Fruit fly (Drosophila melanogaster) whole organism, embryonic: Measurements from ENCODE around the gene CG33768.
A peak's percentile ranks its signal among the peaks of the same experiment; 100 is the strongest.

ENCODE experiments used
- Abd-B ChIP-seq: fragments of 200-800 bp; sonication (Bioruptor generic); optimal IDR thresholded peaks from 2 replicates; lab custom pipeline; 2018; ENCODE audit warnings: missing biosample characterization, mild to moderate bottlenecking, missing genetic modification characterization, moderate library complexity
- BEAF-32 ChIP-seq: fragments of 200-800 bp; sonication (Bioruptor generic); optimal IDR thresholded peaks from 3 replicates; lab custom pipeline; 2017; ENCODE audit warnings: missing biosample characterization, missing genetic modification characterization, mild to moderate bottlenecking, moderate library complexity, missing genetic modification reagents
- CG10209 ChIP-seq: fragments of 200-800 bp; sonication (Bioruptor generic); optimal IDR thresholded peaks from 3 replicates; lab custom pipeline; 2017; ENCODE audit warnings: missing biosample characterization, mild to moderate bottlenecking, missing genetic modification characterization, missing genetic modification reagents
- CG10431 ChIP-seq: fragments of 200-800 bp; sonication (Bioruptor generic); optimal IDR thresholded peaks from 3 replicates; lab custom pipeline; 2018; ENCODE audit warnings: missing biosample characterization, mild to moderate bottlenecking, missing genetic modification characterization
- CG11398 ChIP-seq: fragments of 200-800 bp; sonication (Bioruptor generic); optimal IDR thresholded peaks from 2 replicates; lab custom pipeline; 2016; ENCODE audit warnings: missing biosample characterization, missing genetic modification characterization
- CG12942 ChIP-seq: fragments of 200-800 bp; sonication (Bioruptor generic); optimal IDR thresholded peaks from 3 replicates; lab custom pipeline; 2016; ENCODE audit warnings: missing biosample characterization, missing genetic modification characterization
- CG14710 ChIP-seq: fragments of 200-800 bp; sonication (Bioruptor generic); optimal IDR thresholded peaks from 3 replicates; lab custom pipeline; 2019; ENCODE audit warnings: missing biosample characterization, mild to moderate bottlenecking, missing genetic modification characterization, moderate library complexity
- CG17912 ChIP-seq: fragments of 200-800 bp; sonication (Bioruptor generic); optimal IDR thresholded peaks from 2 replicates; lab custom pipeline; 2018; ENCODE audit warnings: missing biosample characterization, mild to moderate bottlenecking, missing genetic modification characterization
- CG1792 ChIP-seq: fragments of 200-800 bp; sonication (Bioruptor generic); optimal IDR thresholded peaks from 2 replicates; lab custom pipeline; 2016; ENCODE audit warnings: missing biosample characterization, missing genetic modification characterization
- CG18764 ChIP-seq: fragments of 200-800 bp; sonication (Bioruptor generic); optimal IDR thresholded peaks from 3 replicates; lab custom pipeline; 2016; ENCODE audit warnings: missing biosample characterization, missing genetic modification characterization
- CG2199 ChIP-seq: fragments of 200-800 bp; sonication (Bioruptor generic); IDR thresholded peaks from 3 replicates; pipeline ENCODE4 v1.3.6; 2022; ENCODE audit warnings: missing biosample characterization, missing genetic modification characterization
- CG3407 ChIP-seq: fragments of 200-800 bp; sonication (Bioruptor generic); optimal IDR thresholded peaks from 2 replicates; lab custom pipeline; 2018; ENCODE audit warnings: missing biosample characterization, mild to moderate bottlenecking, missing genetic modification characterization
- CG34376 ChIP-seq: fragments of 200-800 bp; sonication (Bioruptor generic); optimal IDR thresholded peaks from 2 replicates; lab custom pipeline; 2018; ENCODE audit warnings: missing biosample characterization, mild to moderate bottlenecking, missing genetic modification characterization
- CG4282 ChIP-seq: fragments of 200-800 bp; sonication (Bioruptor generic); optimal IDR thresholded peaks from 2 replicates; lab custom pipeline; 2016; ENCODE audit warnings: missing biosample characterization, missing genetic modification characterization
- CG4617 ChIP-seq: fragments of 200-800 bp; sonication (Bioruptor generic); optimal IDR thresholded peaks from 3 replicates; lab custom pipeline; 2016; ENCODE audit warnings: missing biosample characterization, missing genetic modification characterization, borderline replicate concordance
- CG6654 ChIP-seq: fragments of 200-800 bp; sonication (Bioruptor generic); optimal IDR thresholded peaks from 2 replicates; lab custom pipeline; 2017; ENCODE audit warnings: missing biosample characterization, mild to moderate bottlenecking, missing genetic modification characterization
- CG7556 ChIP-seq: fragments of 200-800 bp; sonication (Bioruptor generic); optimal IDR thresholded peaks from 2 replicates; lab custom pipeline; 2017; ENCODE audit warnings: missing biosample characterization, mild to moderate bottlenecking, missing genetic modification characterization
- CG8290 ChIP-seq, 3 experiments: fragments of 200-800 bp; sonication (Bioruptor generic); optimal IDR thresholded peaks; 2 replicates each; lab custom pipeline; 2016 to 2019; ENCODE audit warnings: missing biosample characterization in 3 of 3, missing genetic modification characterization in 3 of 3, mild to moderate bottlenecking in 2 of 3, moderate library complexity in 1 of 3
- CG8359 ChIP-seq: fragments of 200-800 bp; sonication (Bioruptor generic); optimal IDR thresholded peaks from 2 replicates; lab custom pipeline; 2017; ENCODE audit warnings: missing biosample characterization, mild to moderate bottlenecking, missing genetic modification characterization, borderline replicate concordance
- CG8924 ChIP-seq: fragments of 200-800 bp; optimal IDR thresholded peaks from 3 replicates; lab custom pipeline; 2019; ENCODE audit warnings: missing biosample characterization, mild to moderate bottlenecking, missing genetic modification characterization, moderate library complexity
- CG9437 ChIP-seq: fragments of 200-800 bp; sonication (Bioruptor generic); optimal IDR thresholded peaks from 2 replicates; lab custom pipeline; 2018; ENCODE audit warnings: missing biosample characterization, mild to moderate bottlenecking, missing genetic modification characterization
- Hmr ChIP-seq: fragments of 200-800 bp; sonication (Bioruptor generic); optimal IDR thresholded peaks from 3 replicates; lab custom pipeline; 2017; ENCODE audit warnings: mild to moderate bottlenecking, missing biosample characterization, missing genetic modification reagents, missing genetic modification characterization
- Hr3 ChIP-seq: fragments of 200-800 bp; sonication (Bioruptor generic); optimal IDR thresholded peaks from 3 replicates; lab custom pipeline; 2016; ENCODE audit warnings: missing biosample characterization, missing genetic modification characterization
- Hr51 ChIP-seq, 2 experiments: fragments of 200-800 bp; sonication (Bioruptor generic); optimal IDR thresholded peaks; 2 replicates in 1 of 2; 3 replicates in 1 of 2; lab custom pipeline; 2016 to 2018; ENCODE audit warnings: missing biosample characterization in 2 of 2, missing genetic modification characterization in 2 of 2, mild to moderate bottlenecking in 1 of 2, moderate library complexity in 1 of 2
- Oaz ChIP-seq: fragments of 200-800 bp; sonication (Bioruptor generic); IDR thresholded peaks from 2 replicates; pipeline ENCODE4 v1.3.6; 2022; ENCODE audit warnings: missing biosample characterization, missing genetic modification characterization
- Oli ChIP-seq: fragments of 200-800 bp; sonication (Bioruptor generic); optimal IDR thresholded peaks from 2 replicates; lab custom pipeline; 2018; ENCODE audit warnings: missing biosample characterization, mild to moderate bottlenecking, missing genetic modification characterization, moderate library complexity
- Six4 ChIP-seq: fragments of 200-800 bp; sonication (Bioruptor generic); optimal IDR thresholded peaks from 2 replicates; lab custom pipeline; 2016; ENCODE audit warnings: missing biosample characterization, missing genetic modification characterization
- Sox100B ChIP-seq: fragments of 200-800 bp; sonication (Bioruptor generic); optimal IDR thresholded peaks from 3 replicates; lab custom pipeline; 2018; ENCODE audit warnings: missing biosample characterization, mild to moderate bottlenecking, missing genetic modification characterization
- TFAM ChIP-seq: fragments of 200-800 bp; sonication (Bioruptor generic); optimal IDR thresholded peaks from 2 replicates; lab custom pipeline; 2017; ENCODE audit warnings: missing biosample characterization, missing genetic modification characterization, inconsistent platforms
- Xrp1 ChIP-seq: fragments of 200-800 bp; sonication (Bioruptor generic); IDR thresholded peaks from 2 replicates; pipeline ENCODE4 v1.3.6; 2022; ENCODE audit warnings: missing biosample characterization, missing genetic modification characterization
- bcd ChIP-seq: fragments of 200-800 bp; sonication (Bioruptor generic); optimal IDR thresholded peaks from 2 replicates; lab custom pipeline; 2017; ENCODE audit warnings: missing biosample characterization, mild to moderate bottlenecking, missing genetic modification characterization
- br ChIP-seq: fragments of >200 bp; optimal IDR thresholded peaks from 2 replicates; lab custom pipeline; 2017
- cad ChIP-seq: fragments of >200 bp; optimal IDR thresholded peaks from 2 replicates; lab custom pipeline; 2017; ENCODE audit warnings: missing biosample characterization, missing genetic modification characterization
- cg ChIP-seq: fragments of 200-800 bp; sonication (Bioruptor generic); optimal IDR thresholded peaks from 3 replicates; lab custom pipeline; 2019; ENCODE audit warnings: missing biosample characterization, mild to moderate bottlenecking, missing genetic modification characterization, moderate library complexity
- cwo ChIP-seq: fragments of 200-800 bp; sonication (Bioruptor generic); optimal IDR thresholded peaks from 3 replicates; lab custom pipeline; 2017; ENCODE audit warnings: missing biosample characterization, missing genetic modification characterization, mild to moderate bottlenecking, moderate library complexity, missing genetic modification reagents
- dan ChIP-seq: fragments of 200-800 bp; sonication (Bioruptor generic); IDR thresholded peaks from 2 replicates; pipeline ENCODE4 v1.3.6; 2022; ENCODE audit warnings: missing biosample characterization, missing genetic modification characterization
- dm ChIP-seq: fragments of 200-800 bp; sonication (Bioruptor generic); optimal IDR thresholded peaks from 3 replicates; lab custom pipeline; 2016; ENCODE audit warnings: missing biosample characterization, missing genetic modification characterization
- esg ChIP-seq: fragments of 200-800 bp; sonication (Bioruptor generic); conservative IDR thresholded peaks from 2 replicates; pipeline ENCODE4 v1.3.6; 2022; ENCODE audit warnings: missing biosample characterization, missing genetic modification characterization
- ftz-f1 ChIP-seq: fragments of 200-800 bp; sonication (Bioruptor generic); optimal IDR thresholded peaks from 2 replicates; lab custom pipeline; 2016; ENCODE audit warnings: missing biosample characterization, missing genetic modification characterization
- fu2 ChIP-seq: fragments of 200-800 bp; sonication (Bioruptor generic); optimal IDR thresholded peaks from 2 replicates; lab custom pipeline; 2016; ENCODE audit warnings: missing biosample characterization, missing genetic modification characterization
- kay ChIP-seq: fragments of 200-800 bp; sonication (Bioruptor generic); optimal IDR thresholded peaks from 2 replicates; lab custom pipeline; 2016; ENCODE audit warnings: missing biosample characterization, missing genetic modification characterization
- lab ChIP-seq: fragments of 200-800 bp; sonication (Bioruptor generic); optimal IDR thresholded peaks from 3 replicates; lab custom pipeline; 2017; ENCODE audit warnings: missing biosample characterization, missing genetic modification characterization, mild to moderate bottlenecking, moderate library complexity, missing genetic modification reagents
- maf-S ChIP-seq: fragments of 200-800 bp; sonication (Bioruptor generic); optimal IDR thresholded peaks from 2 replicates; lab custom pipeline; 2016; ENCODE audit warnings: missing biosample characterization, missing genetic modification characterization
- ranshi ChIP-seq: fragments of 200-800 bp; sonication (Bioruptor generic); IDR thresholded peaks from 2 replicates; pipeline ENCODE4 v1.3.6; 2022; ENCODE audit warnings: missing biosample characterization, missing genetic modification characterization
- sens-2 ChIP-seq: fragments of 200-800 bp; sonication (Bioruptor generic); IDR thresholded peaks from 2 replicates; pipeline ENCODE4 v1.3.6; 2022; ENCODE audit warnings: missing biosample characterization, missing genetic modification characterization
- sima ChIP-seq: fragments of 200-800 bp; sonication (Bioruptor generic); optimal IDR thresholded peaks from 2 replicates; lab custom pipeline; 2016; ENCODE audit warnings: missing biosample characterization, missing genetic modification characterization
- so ChIP-seq: fragments of 200-800 bp; sonication (Bioruptor generic); IDR thresholded peaks from 3 replicates; pipeline ENCODE4 v1.3.6; 2022; ENCODE audit warnings: missing biosample characterization, missing genetic modification characterization
- stc ChIP-seq: fragments of 200-800 bp; sonication (Bioruptor generic); IDR thresholded peaks from 2 replicates; pipeline ENCODE4 v1.3.6; 2022; ENCODE audit warnings: missing biosample characterization, missing genetic modification characterization
- tio ChIP-seq: fragments of 200-800 bp; sonication (Bioruptor generic); optimal IDR thresholded peaks from 2 replicates; lab custom pipeline; 2017; ENCODE audit warnings: missing biosample characterization, missing genetic modification characterization, inconsistent platforms
- zen2 ChIP-seq: fragments of 200-800 bp; sonication (Bioruptor generic); IDR thresholded peaks from 3 replicates; pipeline ENCODE4 v1.3.6; 2022; ENCODE audit warnings: missing biosample characterization, missing genetic modification characterization; ENCODE audit not compliant: partially characterized antibody
- zfh2 ChIP-seq: fragments of 200-800 bp; sonication (Bioruptor generic); optimal IDR thresholded peaks from 2 replicates; lab custom pipeline; 2016; ENCODE audit warnings: missing biosample characterization, missing genetic modification characterization

Gene CG33768

dm6 chr3L:22665110-22665509, 18.1 kb downstream of the CG33768 start (continued):
- TF ChIP-seq cwo (GFP tag; lab: Kevin White, UChicago) = no peak
- TF ChIP-seq CG14710 (tag; lab: Kevin White, UChicago) = no peak
- no peak for TF ChIP-seq CG17912 (GFP tag; lab: Kevin White, UChicago)
- no peak for TF ChIP-seq Abd-B (GFP tag; lab: Kevin White, UChicago)
- TF ChIP-seq sens-2 = 0 out of 2 replicates have a peak, but pooled peaks have one; percentile 23
- no peak for TF ChIP-seq Hr3 (GFP tag; lab: Kevin White, UChicago)
- TF ChIP-seq CG9437 (GFP tag; lab: Kevin White, UChicago) = no peak
- peak; percentile 39 for TF ChIP-seq lab (GFP tag; lab: Kevin White, UChicago)
- peak; percentile 50 for TF ChIP-seq Oli (tag; lab: Kevin White, UChicago)
- TF ChIP-seq CG18764 (GFP tag; lab: Kevin White, UChicago) = no peak
- TF ChIP-seq cad (GFP tag; lab: Kevin White, UChicago) = no peak
- no peak for TF ChIP-seq maf-S (GFP tag; lab: Kevin White, UChicago)
- peak; percentile 13; the same call in 1 of the 2 replicates for TF ChIP-seq stc (GFP tag; lab: Robert Waterston, UW)
- peak; percentile 53; the same call in 1 of the 2 replicates for TF ChIP-seq ranshi (GFP tag; lab: Robert Waterston, UW)
- no peak for TF ChIP-seq CG8359 (GFP tag; lab: Kevin White, UChicago)
- TF ChIP-seq Oaz = no peak
- no peak for TF ChIP-seq CG7556
- no peak for TF ChIP-seq BEAF-32 (GFP tag; lab: Kevin White, UChicago)
- no peak for TF ChIP-seq CG8924
- no peak for TF ChIP-seq dan (GFP tag; lab: Robert Waterston, UW)
- TF ChIP-seq br (lab: Kevin White, UChicago) = no peak
- no peak for TF ChIP-seq CG11398 (GFP tag; lab: Kevin White, UChicago)
- TF ChIP-seq Xrp1 (GFP tag; lab: Robert Waterston, UW) = no peak
- no peak for TF ChIP-seq CG10209 (GFP tag; lab: Kevin White, UChicago)
- no peak for TF ChIP-seq Sox100B
- no peak for TF ChIP-seq cg (GFP tag; lab: Kevin White, UChicago)
- no peak for TF ChIP-seq zfh2
- no peak for TF ChIP-seq zen2 (GFP tag; lab: Robert Waterston, UW)
- TF ChIP-seq CG6654 (GFP tag; lab: Kevin White, UChicago) = no peak
- no peak for TF ChIP-seq CG1792
- TF ChIP-seq Hmr (GFP tag; lab: Kevin White, UChicago) = no peak
- TF ChIP-seq kay (GFP tag; lab: Kevin White, UChicago) = no peak
- TF ChIP-seq bcd (GFP tag; lab: Kevin White, UChicago) = no peak
- no peak for TF ChIP-seq sima (GFP tag; lab: Kevin White, UChicago)
- no peak for TF ChIP-seq CG12942
- TF ChIP-seq ftz-f1 (GFP tag; lab: Kevin White, UChicago) = no peak
- no peak for TF ChIP-seq tio (GFP tag; lab: Kevin White, UChicago)
- TF ChIP-seq CG34376 (GFP tag; lab: Kevin White, UChicago) = no peak
- 0 out of 2 replicates have a peak, but pooled peaks have one; percentile 13 for TF ChIP-seq esg (GFP tag; lab: Robert Waterston, UW)
- TF ChIP-seq so (GFP tag; lab: Robert Waterston, UW) = no peak
- no peak for TF ChIP-seq CG8290 (GFP tag; optimal IDR thresholded peaks at IDR 0.05; lab: Kevin White, UChicago)
- TF ChIP-seq CG8290 (tag; optimal IDR thresholded peaks at IDR 0.05; lab: Kevin White, UChicago) = peak in 1 of 2 experiments; percentile 34
- TF ChIP-seq dm (GFP tag; lab: Kevin White, UChicago) = no peak
- no peak for TF ChIP-seq TFAM (GFP tag; lab: Kevin White, UChicago)
- no peak for TF ChIP-seq fu2 (GFP tag; lab: Kevin White, UChicago)
- TF ChIP-seq CG4617 = no peak
- no peak for TF ChIP-seq CG3407 (GFP tag; lab: Kevin White, UChicago)
- TF ChIP-seq CG4282 (GFP tag; lab: Kevin White, UChicago) = no peak
- TF ChIP-seq Hr51 (GFP tag; optimal IDR thresholded peaks at IDR 0.05; lab: Kevin White, UChicago) = peak in 1 of 2 experiments; percentile 32
- TF ChIP-seq CG10431 (GFP tag; lab: Kevin White, UChicago) = no peak
- TF ChIP-seq Six4 (GFP tag; lab: Kevin White, UChicago) = no peak
- no peak for TF ChIP-seq CG2199 (GFP tag; lab: Robert Waterston, UW)
